Fruit fly (Drosophila melanogaster): ENCODE measurements around the gene CG9175.

Gene CG9175

dm6 chr2L:6082936-6083627 lies 15.7 kb downstream of the CG9175 start (continued):
- TF ChIP-seq NC2β (GFP tag; optimal IDR thresholded peaks at IDR 0.05) (peak; percentile 2), danr (GFP tag; IDR thresholded peaks at IDR 0.05) (no peak), B-H2 (GFP tag; optimal IDR thresholded peaks at IDR 0.05) (peak; percentile 3), lbe (GFP tag; optimal IDR thresholded peaks at IDR 0.05) (peak; percentile 24), CG3838 (GFP tag; optimal IDR thresholded peaks at IDR 0.05) (no peak), corto (GFP tag; optimal IDR thresholded peaks at IDR 0.05) (peak; percentile 58), CG10543 (GFP tag; optimal IDR thresholded peaks at IDR 0.05) (peak; percentile 95), oc (tag; optimal IDR thresholded peaks at IDR 0.05) (no peak), CG13894 (tag; optimal IDR thresholded peaks at IDR 0.05) (peak; percentile 55), CG4282 (GFP tag; optimal IDR thresholded peaks at IDR 0.05) (no peak)

dm6 chr2L:6082157-6082645 lies 16.6 kb downstream of the CG9175 start, which contains the start of gene Kr-h1:
Kr-h1 (plus strand) TSS chr2L:6082603.
- no peak for TF ChIP-seq Awh (GFP tag; IDR thresholded peaks at IDR 0.05)
- peak; percentile 96 for TF ChIP-seq chinmo (GFP tag; IDR thresholded peaks at IDR 0.05; ENCODE audit: partially characterized antibody)
- peak; percentile 85 for TF ChIP-seq rib (GFP tag; IDR thresholded peaks at IDR 0.05)
- TF ChIP-seq Mes4 (GFP tag; optimal IDR thresholded peaks at IDR 0.05), result no peak
- TF ChIP-seq cg (GFP tag; optimal IDR thresholded peaks at IDR 0.05), result peak; percentile 67
- TF ChIP-seq Blimp-1 (GFP tag; optimal IDR thresholded peaks at IDR 0.05), result peak; percentile 37
- TF ChIP-seq Jarid2 (GFP tag; optimal IDR thresholded peaks at IDR 0.05), result peak; percentile 33
- peak; percentile 27 for TF ChIP-seq B-H2 (GFP tag; optimal IDR thresholded peaks at IDR 0.05)
- no peak for TF ChIP-seq Taf1 (GFP tag; IDR thresholded peaks at IDR 0.05)
- peak; percentile 72 for TF ChIP-seq CG12155 (GFP tag; optimal IDR thresholded peaks at IDR 0.05)
- TF ChIP-seq ftz-f1 (GFP tag; optimal IDR thresholded peaks at IDR 0.05), result peak; percentile 44
- TF ChIP-seq abd-A (tag; optimal IDR thresholded peaks at IDR 0.05), result peak; percentile 6
- TF ChIP-seq sd (tag; optimal IDR thresholded peaks at IDR 0.05), result peak; percentile 65
- TF ChIP-seq Adf1 (GFP tag; IDR thresholded peaks at IDR 0.05), result peak; percentile 100
- TF ChIP-seq stc (GFP tag; IDR thresholded peaks at IDR 0.05), result 0 out of 2 replicates have a peak, but pooled peaks have one; percentile 21
- TF ChIP-seq CG13287 (GFP tag; IDR thresholded peaks at IDR 0.05; ENCODE audit: partially characterized antibody), result peak; percentile 42; the same call in 1 of the 2 replicates
- TF ChIP-seq Scr (GFP tag; IDR thresholded peaks at IDR 0.05; ENCODE audit: partially characterized antibody), result 0 out of 2 replicates have a peak, but pooled peaks have one; percentile 12
- TF ChIP-seq Rfx (GFP tag; IDR thresholded peaks at IDR 0.05), result 0 out of 2 replicates have a peak, but pooled peaks have one; percentile 17
- TF ChIP-seq gro (GFP tag; optimal IDR thresholded peaks at IDR 0.05), result peak; percentile 11
- TF ChIP-seq scrt (GFP tag; optimal IDR thresholded peaks at IDR 0.05), result peak; percentile 14
- peak; percentile 43 for TF ChIP-seq corto (GFP tag; optimal IDR thresholded peaks at IDR 0.05)
- peak; percentile 80; the same call in 2 of the 3 replicates for TF ChIP-seq CG6175 (GFP tag; IDR thresholded peaks at IDR 0.05)
- peak; percentile 23; the same call in 1 of the 2 replicates for TF ChIP-seq Bgb (GFP tag; IDR thresholded peaks at IDR 0.05; ENCODE audit: partially characterized antibody)
- TF ChIP-seq Gsc (GFP tag; IDR thresholded peaks at IDR 0.05), result no peak
- TF ChIP-seq CG12769 (tag; optimal IDR thresholded peaks at IDR 0.05), result peak; percentile 11
- no peak for TF ChIP-seq ab (GFP tag; optimal IDR thresholded peaks at IDR 0.05)
- no peak for TF ChIP-seq pb (GFP tag; optimal IDR thresholded peaks at IDR 0.05)
- TF ChIP-seq exex (tag; optimal IDR thresholded peaks at IDR 0.05), result peak; percentile 68
- TF ChIP-seq sc (optimal IDR thresholded peaks at IDR 0.05), result no peak
- no peak for TF ChIP-seq sc (GFP tag; optimal IDR thresholded peaks at IDR 0.05)
- peak; percentile 14 for TF ChIP-seq CG34376 (GFP tag; optimal IDR thresholded peaks at IDR 0.05)
- TF ChIP-seq chm (GFP tag; IDR thresholded peaks at IDR 0.05), result 0 out of 2 replicates have a peak, but pooled peaks have one; percentile 44
- peak; percentile 46 for TF ChIP-seq grn (GFP tag; optimal IDR thresholded peaks at IDR 0.05)
- peak; percentile 26; the same call in 1 of the 3 replicates for TF ChIP-seq CG34422 (GFP tag; IDR thresholded peaks at IDR 0.05)
- TF ChIP-seq CG13894 (tag; optimal IDR thresholded peaks at IDR 0.05), result peak; percentile 72
- peak; percentile 27; the same call in 1 of the 2 replicates for TF ChIP-seq amos (GFP tag; IDR thresholded peaks at IDR 0.05; ENCODE audit: partially characterized antibody)
- peak; percentile 17; the same call in 1 of the 2 replicates for TF ChIP-seq CG9932 (GFP tag; IDR thresholded peaks at IDR 0.05)
- TF ChIP-seq Deaf1 (tag; optimal IDR thresholded peaks at IDR 0.05), result peak; percentile 3
- TF ChIP-seq CG42726 (GFP tag; IDR thresholded peaks at IDR 0.05; ENCODE audit: partially characterized antibody), result peak; percentile 63; the same call in 1 of the 2 replicates
